Worm (Caenorhabditis elegans): ENCODE results near the gene F32B6.4.

- TF ChIP-seq ceh-2 (tag; optimal IDR thresholded peaks at IDR 0.05) (no peak), unc-55 (GFP tag; optimal IDR thresholded peaks at IDR 0.05) (no peak), ceh-22 (tag; optimal IDR thresholded peaks at IDR 0.05) (no peak), dmd-4 (tag; optimal IDR thresholded peaks at IDR 0.05; ENCODE audit: borderline replicate concordance) (no peak), tbx-2 (tag; optimal IDR thresholded peaks at IDR 0.05) (no peak), F13H6.1 (tag; optimal IDR thresholded peaks at IDR 0.05) (no peak), hlh-8 (tag; optimal IDR thresholded peaks at IDR 0.05) (no peak), ama-1 (optimal IDR thresholded peaks at IDR 0.05) (no peak), nfya-1 (tag; optimal IDR thresholded peaks at IDR 0.05) (no peak), ceh-30 (tag; optimal IDR thresholded peaks at IDR 0.05) (no peak)
Observed at ce11 chrIV:9878893-9879379, 12.9 kb downstream of the F32B6.4 start, which contains the start of gene nhr-4.
